Worm (Caenorhabditis elegans): ENCODE data around the gene K06H6.5.

The K06H6.5 gene

DNA sequence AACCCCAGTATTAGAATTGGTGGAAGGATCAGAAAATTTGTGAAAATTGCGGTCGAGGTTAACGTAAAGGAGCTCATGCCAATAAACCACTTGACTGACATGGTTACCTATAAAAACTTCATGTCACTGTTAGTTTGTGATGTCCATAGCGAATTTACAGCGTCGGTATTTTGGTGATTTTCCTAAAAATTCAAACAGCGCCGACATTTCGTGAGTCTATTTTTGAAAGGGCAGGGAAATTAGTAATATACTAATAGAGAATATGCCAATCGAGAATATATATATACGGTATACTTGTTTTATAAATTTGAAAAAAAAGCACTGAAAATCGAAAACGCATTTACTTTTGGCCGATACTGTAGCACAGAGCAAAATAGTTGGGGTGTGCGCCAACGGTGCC, 20.1 kb upstream of the K06H6.5 start, which contains the start of gene srx-8:
Gene srx-8, minus strand, starts transcription at position 101 of the 400 bp plus-strand sequence.
- TF ChIP-seq lsy-12 (tag; optimal IDR thresholded peaks at IDR 0.05) (no peak), aly-2 (tag; optimal IDR thresholded peaks at IDR 0.05) (no peak), elt-1 (tag; optimal IDR thresholded peaks at IDR 0.05) (no peak), pha-4 (tag; optimal IDR thresholded peaks at IDR 0.05) (no peak), nhr-43 (tag; optimal IDR thresholded peaks at IDR 0.05; ENCODE audit: poor library complexity, severe bottlenecking) (no peak), nhr-28 (tag; optimal IDR thresholded peaks at IDR 0.05) (no peak), egl-27 (tag; optimal IDR thresholded peaks at IDR 0.05) (no peak), ZK546.5 (tag; optimal IDR thresholded peaks at IDR 0.05) (no peak), nhr-25 (tag; optimal IDR thresholded peaks at IDR 0.05) (no peak), unc-62 (GFP tag; optimal IDR thresholded peaks at IDR 0.05) (no peak), ceh-16 (tag; optimal IDR thresholded peaks at IDR 0.05) (no peak), daf-12 (tag; optimal IDR thresholded peaks at IDR 0.05) (no peak), nhr-237 (tag; optimal IDR thresholded peaks at IDR 0.05) (no peak)

DNA sequence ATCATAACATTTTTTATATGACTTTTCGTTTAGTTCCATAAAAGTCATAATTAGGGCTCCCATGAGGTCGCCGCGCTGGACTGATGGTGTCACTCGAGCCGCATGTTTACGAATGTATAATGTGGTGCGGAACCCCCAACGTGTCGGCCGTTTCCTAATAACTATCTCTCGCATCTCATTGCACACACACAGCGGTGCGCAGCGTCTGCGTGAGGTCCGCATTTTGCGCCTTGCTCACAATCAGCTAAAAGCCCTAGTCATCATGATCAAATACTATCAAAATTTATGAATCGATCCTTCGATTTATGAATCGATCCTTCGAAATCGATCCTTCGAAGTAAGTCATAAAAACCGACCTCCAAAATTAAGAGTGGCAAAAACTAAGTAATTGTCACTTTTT, 16.2 kb upstream of the K06H6.5 start, which contains the start of gene srx-7:
Gene srx-7, plus strand, starts transcription at position 256 of the 400 bp plus-strand sequence.
- TF ChIP-seq snpc-4 (tag; optimal IDR thresholded peaks at IDR 0.05) = no peak
- TF ChIP-seq ztf-11 (tag; optimal IDR thresholded peaks at IDR 0.05) = no peak
- no peak for TF ChIP-seq lin-15B (tag; optimal IDR thresholded peaks at IDR 0.05)
- no peak for TF ChIP-seq fkh-2 (tag; optimal IDR thresholded peaks at IDR 0.05)
- TF ChIP-seq hmg-11 (tag; optimal IDR thresholded peaks at IDR 0.05) = no peak
- no peak for TF ChIP-seq nhr-67 (tag; optimal IDR thresholded peaks at IDR 0.05)
- no peak for TF ChIP-seq mml-1 (tag; optimal IDR thresholded peaks at IDR 0.05)
- no peak for TF ChIP-seq tbx-2 (tag; optimal IDR thresholded peaks at IDR 0.05)

DNA sequence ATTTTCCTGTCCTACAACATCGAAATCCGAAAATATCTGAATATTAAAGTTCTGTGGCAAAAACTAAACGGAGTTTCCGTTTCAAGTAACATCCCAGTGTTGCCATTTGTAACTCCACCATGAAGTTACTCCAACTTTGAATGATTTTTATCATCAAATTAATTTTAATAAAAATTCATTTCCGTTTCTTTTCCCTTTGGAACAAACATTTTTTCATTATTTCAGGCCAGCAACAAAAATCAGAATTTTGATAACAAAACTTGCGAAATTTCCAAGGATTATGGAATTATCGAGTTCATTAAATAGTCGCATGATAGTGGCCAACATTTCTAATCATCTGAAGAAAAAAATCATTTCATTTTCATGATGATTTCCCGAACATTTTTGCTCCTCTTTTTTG, 13.3 kb upstream of the K06H6.5 start, which contains the start of gene C14C6.2:
Gene C14C6.2, plus strand, starts transcription at position 301 of the 400 bp plus-strand sequence.
- TF ChIP-seq elt-2 (tag; optimal IDR thresholded peaks at IDR 0.05) (peak; percentile 9), tbx-2 (tag; optimal IDR thresholded peaks at IDR 0.05) (no peak), pqm-1 (tag; optimal IDR thresholded peaks at IDR 0.05) (no peak), jun-1 (tag; optimal IDR thresholded peaks at IDR 0.05) (no peak), mml-1 (tag; optimal IDR thresholded peaks at IDR 0.05) (no peak), nhr-237 (tag; optimal IDR thresholded peaks at IDR 0.05) (no peak), elt-1 (tag; optimal IDR thresholded peaks at IDR 0.05) (no peak), ceh-82 (tag; optimal IDR thresholded peaks at IDR 0.05) (no peak)

DNA sequence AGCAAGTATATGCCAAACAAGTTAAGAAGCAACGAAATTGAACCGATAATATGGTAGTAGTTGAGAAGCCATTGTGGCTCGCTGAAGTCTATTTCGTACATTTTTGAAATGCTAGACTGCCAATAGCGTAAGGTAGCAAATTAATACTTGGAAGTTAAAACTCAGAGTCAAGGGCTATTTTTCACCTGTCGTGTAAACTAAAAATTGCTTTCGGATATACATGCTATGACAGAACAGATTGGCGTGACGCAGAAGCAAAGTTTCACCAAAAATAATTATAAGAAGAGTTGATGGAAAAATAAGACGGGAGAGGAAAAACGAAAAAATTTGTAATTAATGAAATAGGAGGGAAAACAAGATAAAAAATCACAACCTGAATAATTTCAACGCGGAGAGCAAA, 10.2 kb upstream of the K06H6.5 start, which contains the start of gene sri-73:
Gene sri-73, minus strand, starts transcription at position 101 of the 400 bp plus-strand sequence.
- TF ChIP-seq lin-15B (tag; optimal IDR thresholded peaks at IDR 0.05) = no peak
- no peak for TF ChIP-seq nhr-43 (tag; optimal IDR thresholded peaks at IDR 0.05; ENCODE audit: poor library complexity, severe bottlenecking)
- TF ChIP-seq aly-2 (tag; optimal IDR thresholded peaks at IDR 0.05) = no peak
- TF ChIP-seq ceh-82 (tag; optimal IDR thresholded peaks at IDR 0.05) = no peak
- no peak for TF ChIP-seq snpc-4 (tag; optimal IDR thresholded peaks at IDR 0.05)
- TF ChIP-seq pha-4 (tag; optimal IDR thresholded peaks at IDR 0.05) = no peak
- TF ChIP-seq daf-12 (tag; optimal IDR thresholded peaks at IDR 0.05) = no peak
- no peak for TF ChIP-seq ztf-4 (tag; optimal IDR thresholded peaks at IDR 0.05)
- TF ChIP-seq unc-62 (GFP tag; optimal IDR thresholded peaks at IDR 0.05) = no peak
- TF ChIP-seq tbx-2 (tag; optimal IDR thresholded peaks at IDR 0.05) = no peak
- no peak for TF ChIP-seq ceh-16 (tag; optimal IDR thresholded peaks at IDR 0.05)
- TF ChIP-seq nhr-77 (tag; optimal IDR thresholded peaks at IDR 0.05) = no peak
- TF ChIP-seq egl-5 (tag; optimal IDR thresholded peaks at IDR 0.05) = no peak
- TF ChIP-seq nhr-237 (tag; optimal IDR thresholded peaks at IDR 0.05) = no peak
- no peak for TF ChIP-seq R02D3.7 (tag; optimal IDR thresholded peaks at IDR 0.05)
- TF ChIP-seq nhr-76 (tag; optimal IDR thresholded peaks at IDR 0.05) = no peak
- TF ChIP-seq eor-1 (tag; optimal IDR thresholded peaks at IDR 0.05) = no peak

DNA sequence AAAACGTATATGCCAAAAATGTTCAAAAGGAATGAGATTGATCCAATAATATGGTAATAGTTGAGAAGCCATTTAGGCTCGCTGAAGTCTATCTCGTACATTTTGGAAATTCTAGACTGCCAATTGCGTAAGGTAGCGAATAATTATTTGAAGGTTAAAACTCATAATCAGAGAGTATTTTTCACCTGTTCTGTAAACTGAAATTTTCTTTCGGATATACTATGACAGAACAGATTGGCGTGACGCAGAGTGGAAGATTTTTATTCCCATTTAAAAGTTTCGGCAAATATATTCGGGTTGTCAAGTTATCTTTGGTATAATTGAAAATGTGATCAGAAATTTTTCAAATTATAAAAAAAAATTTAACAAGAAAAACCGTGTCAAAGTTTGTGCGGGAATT, 8.1 kb upstream of the K06H6.5 start, which contains the start of gene sri-72:
Gene sri-72, minus strand, starts transcription at position 101 of the 400 bp plus-strand sequence.
- no peak for TF ChIP-seq ceh-16 (tag; optimal IDR thresholded peaks at IDR 0.05)
- no peak for TF ChIP-seq nhr-25 (tag; optimal IDR thresholded peaks at IDR 0.05)
- TF ChIP-seq mml-1 (tag; optimal IDR thresholded peaks at IDR 0.05) = no peak
- TF ChIP-seq unc-39 (tag; optimal IDR thresholded peaks at IDR 0.05) = no peak
- TF ChIP-seq eor-1 (tag; optimal IDR thresholded peaks at IDR 0.05) = no peak
- no peak for TF ChIP-seq nhr-23 (tag; optimal IDR thresholded peaks at IDR 0.05)
- no peak for TF ChIP-seq pha-4 (tag; optimal IDR thresholded peaks at IDR 0.05)
- no peak for TF ChIP-seq tbx-2 (tag; optimal IDR thresholded peaks at IDR 0.05)
- no peak for TF ChIP-seq R02D3.7 (tag; optimal IDR thresholded peaks at IDR 0.05)
- no peak for TF ChIP-seq nhr-67 (tag; optimal IDR thresholded peaks at IDR 0.05)
- TF ChIP-seq ama-1 (optimal IDR thresholded peaks at IDR 0.05) = no peak
- TF ChIP-seq lin-39 (tag; optimal IDR thresholded peaks at IDR 0.05) = no peak
- TF ChIP-seq zag-1 (tag; optimal IDR thresholded peaks at IDR 0.05) = no peak
- no peak for TF ChIP-seq mdl-1 (tag; optimal IDR thresholded peaks at IDR 0.05)

Data from whole organism, L3 larva.